Worm (Caenorhabditis elegans): Measurements from ENCODE around the gene F28G4.2.

F28G4.2 gene

DNA sequence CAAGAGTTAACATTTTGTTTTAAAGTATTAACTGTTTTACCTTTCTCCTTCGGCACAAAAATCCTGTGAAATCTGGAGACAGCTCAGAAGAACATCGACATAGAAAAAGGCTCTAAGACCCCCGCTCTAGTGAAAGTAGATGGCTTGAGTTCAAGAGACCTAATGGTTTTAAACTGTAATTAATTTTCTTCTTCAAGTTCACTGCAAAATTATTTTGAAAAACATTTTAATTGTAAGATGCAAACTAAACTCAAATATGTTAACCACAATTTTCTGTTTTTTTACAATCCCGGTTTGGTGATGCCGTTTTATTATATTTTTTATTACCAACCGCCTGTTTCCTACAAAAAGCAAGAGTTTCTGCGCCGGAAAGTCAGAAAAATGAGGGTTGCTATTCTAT is 48.5 kb downstream of the F28G4.2 start, which contains the start of gene clec-233:
clec-233 (plus strand) TSS at position 301 of the 400 bp plus-strand sequence.
- TF ChIP-seq odd-2 (tag; optimal IDR thresholded peaks at IDR 0.05) = no peak
- no peak for TF ChIP-seq unc-42 (tag; optimal IDR thresholded peaks at IDR 0.05)
- TF ChIP-seq nfya-1 (tag; optimal IDR thresholded peaks at IDR 0.05) = no peak
- TF ChIP-seq ceh-14 (tag; optimal IDR thresholded peaks at IDR 0.05) = no peak
- no peak for TF ChIP-seq eyg-1 (tag; optimal IDR thresholded peaks at IDR 0.05)
- TF ChIP-seq F13H6.1 (tag; optimal IDR thresholded peaks at IDR 0.05) = no peak
- no peak for TF ChIP-seq mec-3 (tag; optimal IDR thresholded peaks at IDR 0.05; ENCODE audit: borderline replicate concordance)
- no peak for TF ChIP-seq pha-4 (tag; optimal IDR thresholded peaks at IDR 0.05)
- no peak for TF ChIP-seq C08G9.2 (tag; optimal IDR thresholded peaks at IDR 0.05)
- no peak for TF ChIP-seq ceh-2 (tag; optimal IDR thresholded peaks at IDR 0.05)
- no peak for TF ChIP-seq syd-9 (tag; optimal IDR thresholded peaks at IDR 0.05)
- no peak for TF ChIP-seq sdc-2 (tag; optimal IDR thresholded peaks at IDR 0.05)

DNA sequence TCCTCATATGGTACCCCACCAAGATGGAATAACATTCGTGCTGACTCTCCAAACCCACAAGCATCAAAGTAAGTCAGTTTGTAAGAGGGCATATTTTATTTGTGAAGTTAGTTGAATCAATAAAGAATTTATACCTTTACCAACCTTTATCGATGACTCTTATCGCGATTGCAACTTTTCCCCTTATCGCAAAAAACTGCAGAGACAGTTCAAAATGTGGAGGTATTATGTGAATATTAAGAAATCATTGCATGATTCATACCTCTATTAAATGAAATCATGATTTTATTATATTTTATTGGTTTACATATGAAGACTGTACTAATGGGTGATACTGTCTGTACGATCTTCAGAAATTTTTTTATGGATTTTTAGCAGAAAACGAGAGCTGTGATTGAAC is 49.9 kb downstream of the F28G4.2 start, which contains the start of gene gst-22:
gst-22 (minus strand) TSS at position 103 of the 400 bp plus-strand sequence.
- TF ChIP-seq pha-2 (tag; optimal IDR thresholded peaks at IDR 0.05) (no peak), elt-2 (tag; optimal IDR thresholded peaks at IDR 0.05) (peak; percentile 86)
